Worm (Caenorhabditis elegans) whole organism, young adult: ENCODE results near the gene ndub-3.

ENCODE experiments used
- F10E7.11 ChIP-seq: sonication (generic microtip); optimal IDR thresholded peaks from 2 replicates; lab custom pipeline; 2017; ENCODE audit warnings: mild to moderate bottlenecking, missing genetic modification characterization, moderate library complexity, missing compliant biosample characterization
- F23B12.7 ChIP-seq: sonication (generic microtip); optimal IDR thresholded peaks from 2 replicates; lab custom pipeline; 2017; ENCODE audit warnings: missing genetic modification characterization, mild to moderate bottlenecking, missing compliant biosample characterization, antibody characterized with exemption, moderate library complexity; ENCODE audit not compliant: insufficient read depth
- F37B4.10 ChIP-seq: fragments of 200-800 bp; sonication (Bioruptor generic); IDR thresholded peaks from 2 replicates; pipeline ENCODE4 v1.3.6; 2022; ENCODE audit warnings: missing genetic modification characterization, missing compliant biosample characterization
- F39B2.1 ChIP-seq: fragments of 200-800 bp; sonication (Bioruptor generic); IDR thresholded peaks from 2 replicates; pipeline ENCODE4 v1.3.6; 2022; ENCODE audit warnings: missing genetic modification reagents, missing genetic modification characterization, missing compliant biosample characterization
- F49E8.2 ChIP-seq: sonication (generic microtip); optimal IDR thresholded peaks from 3 replicates; lab custom pipeline; 2017; ENCODE audit warnings: missing genetic modification characterization, mild to moderate bottlenecking, missing compliant biosample characterization, antibody characterized with exemption, moderate library complexity; ENCODE audit not compliant: insufficient read depth
- K12H6.12 ChIP-seq: fragments of 200-800 bp; sonication (Bioruptor generic); optimal IDR thresholded peaks from 2 replicates; lab custom pipeline; 2018; ENCODE audit warnings: mild to moderate bottlenecking, missing genetic modification characterization, missing compliant biosample characterization
- T07F8.4 ChIP-seq: sonication (generic microtip); optimal IDR thresholded peaks from 2 replicates; lab custom pipeline; 2016; ENCODE audit warnings: mild to moderate bottlenecking, missing genetic modification characterization, moderate library complexity, missing compliant biosample characterization
- Y53F4B.3 ChIP-seq: fragments of 200-800 bp; sonication (Bioruptor generic); IDR thresholded peaks from 2 replicates; pipeline ENCODE4 v1.3.6; 2022; ENCODE audit warnings: missing genetic modification reagents, missing genetic modification characterization, missing compliant biosample characterization
- Y53G8AR.9 ChIP-seq: fragments of 200-800 bp; sonication (Bioruptor generic); conservative IDR thresholded peaks from 2 replicates; pipeline ENCODE4 v1.3.6; 2022; ENCODE audit warnings: missing genetic modification reagents, missing genetic modification characterization, missing compliant biosample characterization
- Y56A3A.18 ChIP-seq: fragments of 200-800 bp; sonication (Bioruptor generic); IDR thresholded peaks from 2 replicates; pipeline ENCODE4 v1.3.6; 2022; ENCODE audit warnings: missing genetic modification reagents, missing genetic modification characterization, missing compliant biosample characterization
- akir-1 ChIP-seq: fragments of 200-800 bp; sonication (Bioruptor generic); optimal IDR thresholded peaks from 2 replicates; lab custom pipeline; 2018; ENCODE audit warnings: mild to moderate bottlenecking, missing genetic modification characterization, moderate library complexity, missing compliant biosample characterization
- aptf-3 ChIP-seq: fragments of 200-800 bp; sonication (Bioruptor generic); IDR thresholded peaks from 2 replicates; pipeline ENCODE4 v1.3.6; 2022; ENCODE audit warnings: missing genetic modification characterization, missing compliant biosample characterization
- athp-1 ChIP-seq: sonication (generic microtip); optimal IDR thresholded peaks from 2 replicates; lab custom pipeline; 2017; ENCODE audit warnings: mild to moderate bottlenecking, missing genetic modification characterization, missing compliant biosample characterization
- attf-3 ChIP-seq: fragments of 200-800 bp; sonication (Bioruptor generic); conservative IDR thresholded peaks from 2 replicates; pipeline ENCODE4 v1.3.6; 2022; ENCODE audit warnings: missing genetic modification reagents, missing genetic modification characterization, missing compliant biosample characterization
- attf-6 ChIP-seq: fragments of 200-800 bp; sonication (Bioruptor generic); IDR thresholded peaks from 2 replicates; pipeline ENCODE4 v1.3.6; 2022; ENCODE audit warnings: missing genetic modification reagents, missing genetic modification characterization, missing compliant biosample characterization
- bed-1 ChIP-seq: fragments of 200-800 bp; sonication (Bioruptor generic); IDR thresholded peaks from 2 replicates; pipeline ENCODE4 v1.3.6; 2022; ENCODE audit warnings: missing genetic modification reagents, missing genetic modification characterization, missing compliant biosample characterization
- ceh-100 ChIP-seq: fragments of 200-800 bp; sonication (Bioruptor generic); IDR thresholded peaks from 2 replicates; pipeline ENCODE4 v1.3.6; 2022; ENCODE audit warnings: missing genetic modification reagents, missing genetic modification characterization, missing compliant biosample characterization
- ceh-27 ChIP-seq: fragments of 200-800 bp; sonication (Bioruptor generic); optimal IDR thresholded peaks from 2 replicates; lab custom pipeline; 2018; ENCODE audit warnings: mild to moderate bottlenecking, missing genetic modification characterization, moderate library complexity, missing compliant biosample characterization
- ceh-91 ChIP-seq: fragments of 200-800 bp; sonication (Bioruptor generic); IDR thresholded peaks from 2 replicates; pipeline ENCODE4 v1.3.6; 2022; ENCODE audit warnings: missing genetic modification reagents, missing genetic modification characterization, missing compliant biosample characterization
- die-1 ChIP-seq: sonication (generic microtip); optimal IDR thresholded peaks from 2 replicates; lab custom pipeline; 2016; ENCODE audit warnings: missing genotype, mild to moderate bottlenecking, missing genetic modification characterization, missing compliant biosample characterization
- dox-1 ChIP-seq: fragments of 200-800 bp; sonication (Bioruptor generic); IDR thresholded peaks from 2 replicates; pipeline ENCODE4 v1.3.6; 2022; ENCODE audit warnings: missing genetic modification reagents, missing genetic modification characterization, missing compliant biosample characterization
- ekl-4 ChIP-seq: fragments of 200-800 bp; sonication (Bioruptor generic); IDR thresholded peaks from 2 replicates; pipeline ENCODE4 v1.3.6; 2022; ENCODE audit warnings: missing genetic modification reagents, missing genetic modification characterization, missing compliant biosample characterization
- fkh-3 ChIP-seq: sonication (generic microtip); optimal IDR thresholded peaks from 2 replicates; lab custom pipeline; 2016; ENCODE audit warnings: mild to moderate bottlenecking, missing genetic modification characterization, missing compliant biosample characterization
- hsf-1 ChIP-seq: fragments of 200-800 bp; sonication (Bioruptor generic); IDR thresholded peaks from 2 replicates; pipeline ENCODE4 v1.3.6; 2022; ENCODE audit warnings: missing genetic modification reagents, missing genetic modification characterization, missing compliant biosample characterization
- let-526 ChIP-seq: fragments of 200-800 bp; sonication (Bioruptor generic); IDR thresholded peaks from 2 replicates; pipeline ENCODE4 v1.3.6; 2022; ENCODE audit warnings: missing genetic modification reagents, missing genetic modification characterization, missing compliant biosample characterization
- lin-40 ChIP-seq: sonication (generic microtip); optimal IDR thresholded peaks from 2 replicates; lab custom pipeline; 2016; ENCODE audit warnings: missing genetic modification characterization, mild to moderate bottlenecking, missing compliant biosample characterization, missing genotype, missing genetic modification reagents
- lin-54 ChIP-seq: fragments of 200-800 bp; sonication (Bioruptor generic); optimal IDR thresholded peaks from 2 replicates; lab custom pipeline; 2018; ENCODE audit warnings: mild to moderate bottlenecking, missing genetic modification characterization, missing compliant biosample characterization
- lsl-1 ChIP-seq: fragments of 200-800 bp; sonication (Bioruptor generic); optimal IDR thresholded peaks from 2 replicates; lab custom pipeline; 2018; ENCODE audit warnings: mild to moderate bottlenecking, missing genetic modification characterization, moderate library complexity, missing compliant biosample characterization
- madf-10 ChIP-seq: sonication (generic microtip); optimal IDR thresholded peaks from 2 replicates; lab custom pipeline; 2016; ENCODE audit warnings: mild to moderate bottlenecking, missing genetic modification characterization, missing compliant biosample characterization
- madf-3 ChIP-seq: fragments of 200-800 bp; sonication (Bioruptor generic); IDR thresholded peaks from 2 replicates; pipeline ENCODE4 v1.3.6; 2022; ENCODE audit warnings: missing genetic modification reagents, missing genetic modification characterization, missing compliant biosample characterization
- madf-6 ChIP-seq: fragments of 200-800 bp; sonication (Bioruptor generic); IDR thresholded peaks from 2 replicates; pipeline ENCODE4 v1.3.6; 2022; ENCODE audit warnings: missing genetic modification reagents, missing genetic modification characterization, missing compliant biosample characterization
- madf-8 ChIP-seq: fragments of 200-800 bp; sonication (Bioruptor generic); conservative IDR thresholded peaks from 2 replicates; pipeline ENCODE4 v1.3.6; 2022; ENCODE audit warnings: missing genetic modification reagents, missing genetic modification characterization, missing compliant biosample characterization
- mcd-1 ChIP-seq: fragments of 200-800 bp; sonication (Bioruptor generic); IDR thresholded peaks from 2 replicates; pipeline ENCODE4 v1.3.6; 2022; ENCODE audit warnings: missing genetic modification reagents, missing genetic modification characterization, missing compliant biosample characterization
- mxl-1 ChIP-seq: sonication (generic microtip); optimal IDR thresholded peaks from 2 replicates; lab custom pipeline; 2016; ENCODE audit warnings: missing genetic modification characterization, missing compliant biosample characterization
- nfyb-1 ChIP-seq: fragments of 200-800 bp; sonication (Bioruptor generic); IDR thresholded peaks from 2 replicates; pipeline ENCODE4 v1.3.6; 2022; ENCODE audit warnings: missing genetic modification reagents, missing genetic modification characterization, missing compliant biosample characterization
- pbrm-1 ChIP-seq: fragments of 200-800 bp; sonication (Bioruptor generic); IDR thresholded peaks from 2 replicates; pipeline ENCODE4 v1.3.6; 2022; ENCODE audit warnings: missing genetic modification reagents, missing genetic modification characterization, missing compliant biosample characterization
- rcor-1 ChIP-seq: fragments of 200-800 bp; sonication (Bioruptor generic); IDR thresholded peaks from 2 replicates; pipeline ENCODE4 v1.3.6; 2022; ENCODE audit warnings: missing genetic modification reagents, missing genetic modification characterization, missing compliant biosample characterization
- repo-1 ChIP-seq: sonication (generic microtip); optimal IDR thresholded peaks from 2 replicates; lab custom pipeline; 2017; ENCODE audit warnings: mild to moderate bottlenecking, missing genetic modification characterization, missing compliant biosample characterization
- snpc-1.3 ChIP-seq: sonication (generic microtip); optimal IDR thresholded peaks from 2 replicates; lab custom pipeline; 2017; ENCODE audit warnings: missing genetic modification characterization, mild to moderate bottlenecking, missing compliant biosample characterization, antibody characterized with exemption, moderate library complexity, missing genotype, missing genetic modification reagents; ENCODE audit not compliant: insufficient read depth
- snpc-4 ChIP-seq, 5 experiments: fragments of 150-350 bp in 1 of 5; sonication (generic microtip) in 4 of 5; optimal IDR thresholded peaks; 2 replicates each; lab custom pipeline; 2014 to 2018; ENCODE audit warnings: missing genetic modification characterization in 5 of 5, missing biosample characterization in 3 of 5, antibody characterized with exemption in 2 of 5, mild to moderate bottlenecking in 2 of 5, missing compliant biosample characterization in 2 of 5, missing genotype in 2 of 5, moderate library complexity in 2 of 5, missing genetic modification reagents in 1 of 5
- sptf-2 ChIP-seq: fragments of 200-800 bp; sonication (Bioruptor generic); optimal IDR thresholded peaks from 2 replicates; lab custom pipeline; 2018; ENCODE audit warnings: mild to moderate bottlenecking, missing genetic modification characterization, missing compliant biosample characterization
- tbp1 ChIP-seq: fragments of 200-800 bp; sonication (Bioruptor generic); optimal IDR thresholded peaks from 2 replicates; lab custom pipeline; 2018; ENCODE audit warnings: mild to moderate bottlenecking, missing genetic modification characterization, missing compliant biosample characterization
- tbx-9 ChIP-seq: sonication (generic microtip); optimal IDR thresholded peaks from 2 replicates; lab custom pipeline; 2016; ENCODE audit warnings: borderline replicate concordance, missing genetic modification characterization, inconsistent platforms, missing compliant biosample characterization
- tlf-1 ChIP-seq: fragments of 200-800 bp; sonication (Bioruptor generic); optimal IDR thresholded peaks from 2 replicates; lab custom pipeline; 2018; ENCODE audit warnings: mild to moderate bottlenecking, missing genetic modification characterization, missing compliant biosample characterization
- xnd-1 ChIP-seq: sonication (generic microtip); optimal IDR thresholded peaks from 2 replicates; lab custom pipeline; 2016; ENCODE audit warnings: missing genotype, missing genetic modification reagents, missing genetic modification characterization, missing compliant biosample characterization
- zfh-2 ChIP-seq: fragments of 200-800 bp; sonication (Bioruptor generic); conservative IDR thresholded peaks from 2 replicates; pipeline ENCODE4 v1.3.6; 2022; ENCODE audit warnings: missing genetic modification reagents, missing genetic modification characterization, missing compliant biosample characterization
- ztf-28 ChIP-seq: fragments of 200-800 bp; sonication (Bioruptor generic); IDR thresholded peaks from 2 replicates; pipeline ENCODE4 v1.3.6; 2022; ENCODE audit warnings: missing genetic modification reagents, missing genetic modification characterization, missing compliant biosample characterization

ndub-3 gene

DNA sequence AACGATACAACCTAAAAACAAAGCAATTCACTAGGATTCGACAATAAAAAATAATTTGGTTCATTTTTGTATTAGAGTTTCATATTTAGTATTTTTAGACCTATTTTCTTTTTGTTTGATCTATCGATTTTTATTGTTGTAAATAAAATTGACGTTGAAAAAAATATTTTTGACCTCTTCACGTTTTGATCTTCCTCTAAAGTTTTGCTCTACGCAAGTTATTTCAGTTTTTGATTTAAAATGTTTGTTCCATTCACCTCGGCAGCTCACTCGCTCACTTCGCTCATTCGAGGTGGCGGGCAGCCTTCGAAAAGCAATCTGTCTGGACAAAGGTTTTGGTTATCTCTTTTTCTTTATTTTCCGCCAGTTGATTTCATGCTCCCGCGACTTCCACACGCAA lies 33.9 kb downstream of the ndub-3 start, which contains the start of gene enol-1 (continued):
- no peak for TF ChIP-seq let-526 (GFP tag; lab: Robert Waterston, UW)
- no peak for TF ChIP-seq ztf-28 (GFP tag; lab: Robert Waterston, UW)
- TF ChIP-seq snpc-1.3 (tag; lab: Kevin White, UChicago) = no peak
- TF ChIP-seq ceh-91 (GFP tag; lab: Robert Waterston, UW) = peak; percentile 70
- TF ChIP-seq mcd-1 (GFP tag; lab: Robert Waterston, UW) = peak; percentile 18; the same call in 1 of the 2 replicates
- peak; percentile 85 for TF ChIP-seq madf-8
- no peak for TF ChIP-seq F37B4.10
- peak; percentile 15 for TF ChIP-seq lin-54 (GFP tag; lab: Kevin White, UChicago)
- peak; percentile 22 for TF ChIP-seq F49E8.2 (tag; lab: Kevin White, UChicago)
- no peak for TF ChIP-seq madf-10
- TF ChIP-seq xnd-1 (tag; lab: Kevin White, UChicago) = peak; percentile 66
- 0 out of 2 replicates have a peak, but pooled peaks have one; percentile 19 for TF ChIP-seq pbrm-1 (GFP tag; lab: Robert Waterston, UW)
- no peak for TF ChIP-seq die-1 (tag; lab: Kevin White, UChicago)
- TF ChIP-seq rcor-1 (GFP tag; lab: Robert Waterston, UW) = no peak
- TF ChIP-seq lsl-1 = peak; percentile 34
- TF ChIP-seq tlf-1 (GFP tag; lab: Kevin White, UChicago) = peak; percentile 10
- peak; percentile 5 for TF ChIP-seq athp-1 (tag; lab: Kevin White, UChicago)

DNA sequence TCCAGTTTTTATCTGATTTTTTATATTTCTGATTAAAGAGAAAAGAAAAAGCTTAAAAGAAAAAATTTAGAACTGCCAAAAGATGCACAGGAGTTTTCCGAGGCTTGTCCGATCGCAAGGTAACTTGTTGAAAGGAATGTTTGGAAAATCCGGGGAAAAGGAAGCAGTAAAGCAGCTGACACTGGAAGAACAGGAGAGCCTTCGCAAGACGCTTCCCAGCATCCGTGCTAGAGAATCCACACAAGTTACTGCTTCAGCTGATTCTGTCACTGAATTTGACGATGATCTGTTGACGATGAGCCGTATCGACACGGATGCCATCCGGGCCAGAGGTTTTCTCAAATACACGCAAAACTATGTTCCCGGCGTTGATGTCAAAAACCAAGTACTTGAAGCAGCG lies 34.9 kb downstream of the ndub-3 start, which contains the start of gene mrpl-50:
TSS of gene mrpl-50 (plus strand) at position 71 of the 400 bp plus-strand sequence.
- TF ChIP-seq F23B12.7 (tag; lab: Kevin White, UChicago) (no peak), K12H6.12 (no peak), bed-1 (GFP tag; lab: Robert Waterston, UW) (no peak), ekl-4 (GFP tag; lab: Robert Waterston, UW) (peak; percentile 50), akir-1 (GFP tag; lab: Kevin White, UChicago) (no peak), fkh-3 (tag; lab: Kevin White, UChicago) (no peak), Y56A3A.18 (GFP tag; lab: Robert Waterston, UW) (peak; percentile 36; the same call in 1 of the 2 replicates), Y53F4B.3 (GFP tag; lab: Robert Waterston, UW) (no peak), sptf-2 (GFP tag; lab: Kevin White, UChicago) (no peak), repo-1 (tag; lab: Kevin White, UChicago) (peak; percentile 59), F10E7.11 (tag; lab: Kevin White, UChicago) (no peak), madf-6 (GFP tag; lab: Robert Waterston, UW) (peak; percentile 65), snpc-4 (GFP tag; optimal IDR thresholded peaks at IDR 0.05; lab: Kevin White, UChicago) (no peak), snpc-4 (tag; optimal IDR thresholded peaks at IDR 0.05; lab: Kevin White, UChicago) (no peak), tbp1 (no peak), tbx-9 (tag; lab: Kevin White, UChicago) (no peak), Y53G8AR.9 (peak; percentile 76; the same call in 1 of the 2 replicates), ceh-100 (no peak), mxl-1 (tag; lab: Kevin White, UChicago) (no peak), aptf-3 (GFP tag; lab: Robert Waterston, UW) (no peak), ceh-27 (no peak), attf-6 (GFP tag; lab: Robert Waterston, UW) (no peak), attf-3 (GFP tag; lab: Robert Waterston, UW) (no peak), F39B2.1 (GFP tag; lab: Robert Waterston, UW) (0 out of 2 replicates have a peak, but pooled peaks have one; percentile 57), dox-1 (GFP tag; lab: Robert Waterston, UW) (no peak), madf-10 (no peak), madf-3 (GFP tag; lab: Robert Waterston, UW) (peak; percentile 71), zfh-2 (GFP tag; lab: Robert Waterston, UW) (peak; percentile 29; the same call in 1 of the 2 replicates), hsf-1 (GFP tag; lab: Robert Waterston, UW) (0 out of 2 replicates have a peak, but pooled peaks have one; percentile 21), nfyb-1 (GFP tag; lab: Robert Waterston, UW) (0 out of 2 replicates have a peak, but pooled peaks have one; percentile 42), die-1 (tag; lab: Kevin White, UChicago) (no peak), T07F8.4 (no peak), lin-40 (tag; lab: Kevin White, UChicago) (no peak)
